Worm (Caenorhabditis elegans): ENCODE data around the gene sri-43.
"Not testable (repeated sequence)": the region's sequence is repeated elsewhere in the genome, so short reads cannot be mapped to it uniquely, and the experiment has no call there.

- TF ChIP-seq lsy-2 (tag; optimal IDR thresholded peaks at IDR 0.05); mdl-1 (tag; optimal IDR thresholded peaks at IDR 0.05); aly-2 (tag; optimal IDR thresholded peaks at IDR 0.05); skn-1 (tag; optimal IDR thresholded peaks at IDR 0.05); nhr-28 (tag; optimal IDR thresholded peaks at IDR 0.05); C34B4.2 (tag; optimal IDR thresholded peaks at IDR 0.05); nhr-11 (tag; optimal IDR thresholded peaks at IDR 0.05); efl-1 (optimal IDR thresholded peaks at IDR 0.05); efl-1 (GFP tag; optimal IDR thresholded peaks at IDR 0.05 in 1 of 2); unc-62 (GFP tag; optimal IDR thresholded peaks at IDR 0.05): not testable (repeated sequence)
These were observed 33.2 kb upstream of the sri-43 start, which contains the start of gene sri-40 for ce11 chrII:3177663-3178062.

All from whole organism, L1 larva.